Fruit fly (Drosophila melanogaster) whole organism, pupa: ENCODE data around the gene CG33298.

Source experiments
- CG10348 ChIP-seq: fragments of 200-800 bp; sonication (Bioruptor generic); IDR thresholded peaks from 2 replicates; pipeline ENCODE4 v1.3.6; 2022; ENCODE audit warnings: missing biosample characterization, missing genetic modification characterization
- CG12605 ChIP-seq: fragments of 200-800 bp; sonication (Bioruptor generic); IDR thresholded peaks from 2 replicates; pipeline ENCODE4 v1.3.6; 2022; ENCODE audit warnings: missing biosample characterization, missing genetic modification characterization
- CG14655 ChIP-seq: fragments of 200-800 bp; sonication (Bioruptor generic); optimal IDR thresholded peaks from 3 replicates; lab custom pipeline; 2017; ENCODE audit warnings: mild to moderate bottlenecking, missing biosample characterization, missing genetic modification reagents, missing genetic modification characterization
- CG17806 ChIP-seq: fragments of 200-800 bp; sonication (Bioruptor generic); optimal IDR thresholded peaks from 2 replicates; lab custom pipeline; 2018; ENCODE audit warnings: missing biosample characterization, mild to moderate bottlenecking, missing genetic modification characterization, moderate library complexity
- CG32121 ChIP-seq: fragments of 200-800 bp; sonication (Bioruptor generic); IDR thresholded peaks from 2 replicates; pipeline ENCODE4 v1.3.6; 2022; ENCODE audit warnings: missing biosample characterization, missing genetic modification characterization
- CG34367 ChIP-seq: fragments of 200-800 bp; sonication (Bioruptor generic); optimal IDR thresholded peaks from 2 replicates; lab custom pipeline; 2018; ENCODE audit warnings: missing biosample characterization, mild to moderate bottlenecking, missing genetic modification characterization
- CG8159 ChIP-seq: fragments of 200-800 bp; sonication (Bioruptor generic); optimal IDR thresholded peaks from 3 replicates; lab custom pipeline; 2018; ENCODE audit warnings: missing biosample characterization, mild to moderate bottlenecking, missing genetic modification characterization, moderate library complexity
- D1 ChIP-seq: fragments of 200-800 bp; sonication (Bioruptor generic); optimal IDR thresholded peaks from 2 replicates; lab custom pipeline; 2018; ENCODE audit warnings: missing biosample characterization, mild to moderate bottlenecking, missing genetic modification characterization, moderate library complexity
- EcR ChIP-seq: fragments of 200-800 bp; sonication (Bioruptor generic); optimal IDR thresholded peaks from 3 replicates; lab custom pipeline; 2019; ENCODE audit warnings: missing biosample characterization, missing genetic modification characterization, mild to moderate bottlenecking, moderate library complexity, missing genetic modification reagents
- Pif1A ChIP-seq: fragments of 200-800 bp; sonication (Bioruptor generic); optimal IDR thresholded peaks from 3 replicates; lab custom pipeline; 2016; ENCODE audit warnings: missing biosample characterization, missing genetic modification characterization
- Pif1B ChIP-seq: fragments of 200-800 bp; sonication (Bioruptor generic); optimal IDR thresholded peaks from 3 replicates; lab custom pipeline; 2016; ENCODE audit warnings: missing biosample characterization, missing genetic modification characterization
- fd96Ca ChIP-seq: fragments of 200-800 bp; sonication (Bioruptor generic); IDR thresholded peaks from 3 replicates; pipeline ENCODE4 v1.3.6; 2022; ENCODE audit warnings: missing biosample characterization, missing genetic modification characterization
- gl ChIP-seq: fragments of 200-800 bp; sonication (Bioruptor generic); optimal IDR thresholded peaks from 2 replicates; lab custom pipeline; 2018; ENCODE audit warnings: missing biosample characterization, mild to moderate bottlenecking, missing genetic modification characterization

DNA sequence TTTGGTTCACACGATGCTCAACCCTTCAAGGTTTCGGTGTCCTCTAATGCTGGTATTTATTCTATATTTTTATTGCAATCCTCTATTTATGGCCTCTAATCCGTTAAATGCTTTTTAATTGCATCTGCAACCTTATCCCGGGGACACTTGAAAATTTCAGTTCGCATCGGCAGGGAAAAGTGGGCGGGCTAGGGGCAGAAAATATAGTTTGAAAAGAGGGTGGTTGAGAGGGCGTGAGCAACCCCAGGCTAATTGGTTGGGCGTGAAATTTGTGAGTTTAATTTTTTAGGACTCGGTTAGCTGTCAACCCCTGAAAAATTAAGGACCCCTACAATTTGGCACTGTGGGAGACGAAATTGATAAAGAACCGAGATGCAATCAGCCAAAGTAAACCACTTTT lies 49.5 kb upstream of the CG33298 start:
- TF ChIP-seq CG14655 (GFP tag; lab: Kevin White, UChicago) (no peak), EcR (GFP tag; lab: Kevin White, UChicago) (no peak), CG17806 (tag; lab: Kevin White, UChicago) (no peak), gl (no peak), CG10348 (GFP tag; lab: Robert Waterston, UW) (no peak), CG8159 (no peak), Pif1A (GFP tag; lab: Kevin White, UChicago) (no peak), CG34367 (tag; lab: Kevin White, UChicago) (no peak), CG12605 (GFP tag; lab: Robert Waterston, UW) (no peak), CG32121 (GFP tag; lab: Robert Waterston, UW) (no peak), D1 (tag; lab: Kevin White, UChicago) (no peak), Pif1B (no peak), fd96Ca (GFP tag; lab: Robert Waterston, UW) (no peak)
